Worm (Caenorhabditis elegans) whole organism, L2 larva: ENCODE results near the gene srx-42.

Source experiments
- F13H6.1 ChIP-seq: sonication (generic microtip); optimal IDR thresholded peaks from 2 replicates; lab custom pipeline; 2016; ENCODE audit warnings: missing genetic modification characterization, missing compliant biosample characterization
- R02D3.7 ChIP-seq: fragments of 150-350 bp; optimal IDR thresholded peaks from 2 replicates; lab custom pipeline; 2014; ENCODE audit warnings: missing biosample characterization, missing genetic modification characterization
- ZK546.5 ChIP-seq: sonication (generic microtip); optimal IDR thresholded peaks from 2 replicates; lab custom pipeline; 2017; ENCODE audit warnings: missing biosample characterization, missing genetic modification characterization
- aly-2 ChIP-seq: fragments of 150-350 bp; optimal IDR thresholded peaks from 2 replicates; lab custom pipeline; 2014; ENCODE audit warnings: missing biosample characterization, missing genetic modification characterization
- ama-1 ChIP-seq: fragments of 150-350 bp; optimal IDR thresholded peaks from 2 replicates; lab custom pipeline; 2018; ENCODE audit warnings: inconsistent platforms
- ceh-16 ChIP-seq: fragments of 150-350 bp; optimal IDR thresholded peaks from 2 replicates; lab custom pipeline; 2014; ENCODE audit warnings: missing biosample characterization, missing genetic modification characterization
- crh-2 ChIP-seq: sonication (generic microtip); optimal IDR thresholded peaks from 2 replicates; lab custom pipeline; 2017; ENCODE audit warnings: missing biosample characterization, missing genetic modification characterization
- elt-1 ChIP-seq: fragments of 150-350 bp; optimal IDR thresholded peaks from 2 replicates; lab custom pipeline; 2014; ENCODE audit warnings: missing biosample characterization, missing genetic modification characterization
- fos-1 ChIP-seq: fragments of 150-350 bp; optimal IDR thresholded peaks from 2 replicates; lab custom pipeline; 2014; ENCODE audit warnings: missing biosample characterization, missing genetic modification characterization
- gmeb-1 ChIP-seq: fragments of 150-350 bp; optimal IDR thresholded peaks from 2 replicates; lab custom pipeline; 2014; ENCODE audit warnings: missing biosample characterization, missing genetic modification characterization
- lin-13 ChIP-seq: fragments of 150-350 bp; optimal IDR thresholded peaks from 2 replicates; lab custom pipeline; 2014; ENCODE audit warnings: missing biosample characterization, missing genetic modification reagents, missing genetic modification characterization
- mbf-1 ChIP-seq: sonication (generic microtip); optimal IDR thresholded peaks from 2 replicates; lab custom pipeline; 2017; ENCODE audit warnings: missing biosample characterization, missing genetic modification characterization
- mdl-1 ChIP-seq, 2 experiments: fragments of 150-350 bp in 1 of 2; sonication (generic microtip) in 1 of 2; optimal IDR thresholded peaks; 2 replicates each; lab custom pipeline; 2017; ENCODE audit warnings: missing biosample characterization in 2 of 2, missing genetic modification characterization in 2 of 2
- nhr-10 ChIP-seq: sonication (generic microtip); optimal IDR thresholded peaks from 2 replicates; lab custom pipeline; 2017; ENCODE audit warnings: missing biosample characterization, missing genetic modification characterization
- nhr-12 ChIP-seq: fragments of 150-350 bp; optimal IDR thresholded peaks from 2 replicates; lab custom pipeline; 2014; ENCODE audit warnings: missing biosample characterization, missing genetic modification characterization
- nhr-21 ChIP-seq: fragments of 150-350 bp; optimal IDR thresholded peaks from 2 replicates; lab custom pipeline; 2014; ENCODE audit warnings: missing biosample characterization, missing genetic modification characterization
- nhr-23 ChIP-seq: fragments of 150-350 bp; optimal IDR thresholded peaks from 2 replicates; lab custom pipeline; 2014; ENCODE audit warnings: missing biosample characterization, missing genetic modification reagents, missing genetic modification characterization
- nhr-237 ChIP-seq: fragments of 150-350 bp; optimal IDR thresholded peaks from 2 replicates; lab custom pipeline; 2014; ENCODE audit warnings: missing biosample characterization, missing genetic modification characterization
- nhr-77 ChIP-seq: fragments of 150-350 bp; optimal IDR thresholded peaks from 2 replicates; lab custom pipeline; 2014; ENCODE audit warnings: missing biosample characterization, missing genetic modification characterization
- peb-1 ChIP-seq: fragments of 150-350 bp; optimal IDR thresholded peaks from 2 replicates; lab custom pipeline; 2014; ENCODE audit warnings: missing biosample characterization, missing genetic modification characterization
- sem-4 ChIP-seq: fragments of 150-350 bp; optimal IDR thresholded peaks from 2 replicates; lab custom pipeline; 2014; ENCODE audit warnings: missing biosample characterization, missing genetic modification reagents, missing genetic modification characterization
- skn-1 ChIP-seq: sonication (generic microtip); optimal IDR thresholded peaks from 2 replicates; lab custom pipeline; 2017; ENCODE audit warnings: missing biosample characterization, missing genetic modification characterization
- sma-9 ChIP-seq, 2 experiments: fragments of 150-350 bp in 1 of 2; sonication (generic microtip) in 1 of 2; optimal IDR thresholded peaks; 2 replicates each; lab custom pipeline; 2014 to 2016; ENCODE audit warnings: missing genetic modification characterization in 2 of 2, mild to moderate bottlenecking in 1 of 2, missing biosample characterization in 1 of 2, missing compliant biosample characterization in 1 of 2, missing genetic modification reagents in 1 of 2, moderate library complexity in 1 of 2
- snpc-4 ChIP-seq: fragments of 150-350 bp; optimal IDR thresholded peaks from 2 replicates; lab custom pipeline; 2014; ENCODE audit warnings: missing biosample characterization, missing genetic modification characterization
- unc-39 ChIP-seq: fragments of 150-350 bp; optimal IDR thresholded peaks from 2 replicates; lab custom pipeline; 2014; ENCODE audit warnings: missing biosample characterization, missing genetic modification characterization
- unc-55 ChIP-seq: fragments of 150-350 bp; sonication (generic microtip); optimal IDR thresholded peaks from 3 replicates; lab custom pipeline; 2014; ENCODE audit warnings: missing biosample characterization, missing genetic modification reagents, missing genetic modification characterization
- unc-62 ChIP-seq: fragments of 150-350 bp; optimal IDR thresholded peaks from 2 replicates; lab custom pipeline; 2014; ENCODE audit warnings: missing biosample characterization, missing genetic modification reagents, missing genetic modification characterization

The srx-42 gene

ce11 chrV:13936850-13937249 is 16.0 kb downstream of the srx-42 start, which contains the start of gene srw-145:
Gene srw-145 (plus strand): TSS chrV:13937150.
- no peak for TF ChIP-seq snpc-4 (tag; lab: Kevin White, UChicago)
- no peak for TF ChIP-seq F13H6.1 (tag; lab: Kevin White, UChicago)
- no peak for TF ChIP-seq skn-1 (tag; lab: Kevin White, UChicago)
- TF ChIP-seq mdl-1 (tag; optimal IDR thresholded peaks at IDR 0.05; lab: Kevin White, UChicago) = no peak
- no peak for TF ChIP-seq fos-1 (tag; lab: Kevin White, UChicago)
- peak; percentile 3 for TF ChIP-seq nhr-12 (tag; lab: Kevin White, UChicago)
- no peak for TF ChIP-seq unc-39 (tag; lab: Kevin White, UChicago)
- TF ChIP-seq gmeb-1 (tag; lab: Kevin White, UChicago) = no peak
- peak; percentile 41 for TF ChIP-seq nhr-21 (tag; lab: Kevin White, UChicago)
- no peak for TF ChIP-seq mbf-1 (tag; lab: Kevin White, UChicago)
- no peak for TF ChIP-seq ZK546.5 (tag; lab: Kevin White, UChicago)

ce11 chrV:13942082-13942481 is 21.3 kb downstream of the srx-42 start, which contains the start of gene dpr-1:
Gene dpr-1 (minus strand): TSS chrV:13942182.
- TF ChIP-seq ceh-16 (tag; lab: Kevin White, UChicago) (no peak), lin-13 (GFP tag; lab: Kevin White, UChicago) (no peak), aly-2 (no peak), ama-1 (no peak)

ce11 chrV:13946385-13947019 is 25.7 kb downstream of the srx-42 start, which contains the start of the genes srx-10 and clec-226:
Gene srx-10 (minus strand): TSS chrV:13946485.
Gene clec-226 (plus strand): TSS chrV:13946969.
- TF ChIP-seq R02D3.7 (tag; lab: Kevin White, UChicago) = no peak
- TF ChIP-seq sma-9 (GFP tag; optimal IDR thresholded peaks at IDR 0.05; lab: Kevin White, UChicago) = no peak
- no peak for TF ChIP-seq sma-9 (tag; optimal IDR thresholded peaks at IDR 0.05; lab: Kevin White, UChicago)
- TF ChIP-seq unc-55 (GFP tag; lab: Kevin White, UChicago) = no peak
- no peak for TF ChIP-seq sem-4 (tag; lab: Kevin White, UChicago)
- TF ChIP-seq unc-62 (GFP tag; lab: Kevin White, UChicago) = no peak

ce11 chrV:13949010-13949409 is 28.2 kb downstream of the srx-42 start, which contains the start of gene R10D12.6:
Gene R10D12.6 (plus strand): TSS chrV:13949310.
- no peak for TF ChIP-seq unc-55 (GFP tag; lab: Kevin White, UChicago)
- peak; percentile 27 for TF ChIP-seq fos-1 (tag; lab: Kevin White, UChicago)
- no peak for TF ChIP-seq nhr-23 (tag; lab: Kevin White, UChicago)
- TF ChIP-seq, all 48 proteins: peak for 1

ce11 chrV:13949752-13950151 is 28.9 kb downstream of the srx-42 start, which contains the start of gene R10D12.7:
Gene R10D12.7 (plus strand): TSS chrV:13950052.
- TF ChIP-seq lin-13 (GFP tag; lab: Kevin White, UChicago) (no peak), fos-1 (tag; lab: Kevin White, UChicago) (no peak)

- TF ChIP-seq elt-1 (tag; lab: Kevin White, UChicago) (no peak), lin-13 (GFP tag; lab: Kevin White, UChicago) (no peak), unc-55 (GFP tag; lab: Kevin White, UChicago) (no peak), ceh-16 (tag; lab: Kevin White, UChicago) (no peak), crh-2 (tag; lab: Kevin White, UChicago) (no peak)
Observed at ce11 chrV:13953191-13953590, 32.4 kb downstream of the srx-42 start, which contains the start of gene R10D12.8. Gene R10D12.8 (minus strand): TSS chrV:13953291.

ce11 chrV:13954056-13954455 is 33.2 kb downstream of the srx-42 start, which contains the start of gene swt-6:
Gene swt-6 (plus strand): TSS chrV:13954356.
- no peak for TF ChIP-seq peb-1
- no peak for TF ChIP-seq nhr-10 (tag; lab: Kevin White, UChicago)
- no peak for TF ChIP-seq sem-4 (tag; lab: Kevin White, UChicago)
- TF ChIP-seq sma-9 (GFP tag; optimal IDR thresholded peaks at IDR 0.05; lab: Kevin White, UChicago) = no peak
- TF ChIP-seq sma-9 (tag; optimal IDR thresholded peaks at IDR 0.05; lab: Kevin White, UChicago) = no peak
- TF ChIP-seq mbf-1 (tag; lab: Kevin White, UChicago) = no peak
- no peak for TF ChIP-seq nhr-237
- TF ChIP-seq snpc-4 (tag; lab: Kevin White, UChicago) = no peak
- no peak for TF ChIP-seq nhr-77
